Worm (Caenorhabditis elegans) whole organism, dauer: ENCODE results near the gene srj-49.

Source experiments
- unc-62 ChIP-seq: sonication (generic microtip); optimal IDR thresholded peaks from 2 replicates; lab custom pipeline; 2017; ENCODE audit warnings: missing biosample characterization, missing genetic modification reagents, missing genetic modification characterization

The srj-49 gene

DNA sequence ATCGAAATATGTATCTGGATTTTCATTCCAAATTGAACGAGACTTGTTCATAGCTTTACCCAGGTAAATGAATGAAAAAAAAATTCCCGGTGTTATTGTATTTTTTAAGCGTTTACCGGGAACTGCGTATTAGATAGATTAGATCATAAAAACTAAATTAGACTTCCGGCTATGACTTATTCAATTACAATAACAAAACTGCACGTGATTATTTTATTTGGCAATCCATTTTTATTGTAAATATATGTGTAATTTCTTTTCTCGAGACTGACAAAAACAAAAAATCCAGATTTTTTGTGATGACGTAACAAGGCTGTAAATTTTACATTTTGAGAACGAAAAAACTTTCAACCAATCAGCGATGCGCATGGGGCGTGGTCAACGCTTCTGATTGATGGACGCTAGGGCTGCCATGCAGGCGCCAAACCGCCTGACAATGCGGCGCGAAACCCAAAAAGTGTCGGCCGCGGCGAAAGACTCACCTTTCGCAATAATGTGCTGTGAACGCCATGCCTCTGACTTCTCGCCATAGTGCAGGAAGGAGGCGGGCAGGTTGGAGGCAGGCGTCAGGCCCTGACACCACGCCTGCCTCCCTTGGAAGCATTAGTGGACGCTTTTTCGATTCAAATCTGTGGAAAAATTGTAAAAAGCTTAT, 26.4 kb downstream of the srj-49 start, which contains the start of gene srh-36:
srh-36 (minus strand) TSS at position 51 of the 655 bp plus-strand sequence.
- TF ChIP-seq unc-62 (GFP tag; lab: Kevin White, UChicago): no peak

DNA sequence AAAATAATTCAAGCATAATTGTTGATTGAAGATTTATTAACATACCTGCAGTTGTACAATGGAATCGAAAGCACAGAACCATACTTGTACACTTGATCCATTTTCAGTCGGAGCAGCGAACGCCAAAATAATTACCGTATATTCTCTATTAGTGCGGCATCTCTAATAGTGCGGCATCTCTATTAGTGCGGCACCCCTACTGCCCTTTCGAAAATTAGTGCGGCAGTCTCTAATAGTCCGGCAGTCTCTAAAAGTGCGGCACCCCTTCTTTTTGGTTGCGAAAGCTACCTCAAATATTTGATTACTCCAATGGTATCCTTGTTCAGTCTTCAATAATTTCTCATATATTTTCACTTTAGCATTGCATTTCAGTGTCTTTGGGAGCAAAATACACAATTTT, 30.0 kb downstream of the srj-49 start, which contains the start of gene srt-34:
srt-34 (minus strand) TSS at position 101 of the 400 bp plus-strand sequence.
- TF ChIP-seq unc-62 (GFP tag; lab: Kevin White, UChicago): no peak

DNA sequence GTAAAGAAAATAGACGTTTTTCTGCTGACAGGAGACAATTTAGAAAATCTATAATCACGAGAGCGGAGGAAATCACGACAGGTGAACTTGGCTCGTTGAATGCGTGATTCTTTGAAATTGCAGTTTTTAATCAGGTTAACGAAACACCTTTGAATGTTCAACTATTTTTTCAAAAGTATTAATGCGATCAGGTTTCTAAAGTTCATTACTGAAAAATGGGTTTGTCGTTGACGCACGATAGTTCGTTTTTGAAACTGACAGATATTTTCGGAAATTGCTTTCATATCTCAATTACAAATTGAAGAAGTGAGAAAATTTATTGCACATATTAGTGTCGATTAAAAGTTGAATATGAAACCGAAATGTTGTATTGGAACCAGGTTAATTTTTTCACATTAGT, 32.2 kb downstream of the srj-49 start, which contains the start of gene F54E2.5:
F54E2.5 (minus strand) TSS at position 101 of the 400 bp plus-strand sequence.
- TF ChIP-seq unc-62 (GFP tag; lab: Kevin White, UChicago): no peak

DNA sequence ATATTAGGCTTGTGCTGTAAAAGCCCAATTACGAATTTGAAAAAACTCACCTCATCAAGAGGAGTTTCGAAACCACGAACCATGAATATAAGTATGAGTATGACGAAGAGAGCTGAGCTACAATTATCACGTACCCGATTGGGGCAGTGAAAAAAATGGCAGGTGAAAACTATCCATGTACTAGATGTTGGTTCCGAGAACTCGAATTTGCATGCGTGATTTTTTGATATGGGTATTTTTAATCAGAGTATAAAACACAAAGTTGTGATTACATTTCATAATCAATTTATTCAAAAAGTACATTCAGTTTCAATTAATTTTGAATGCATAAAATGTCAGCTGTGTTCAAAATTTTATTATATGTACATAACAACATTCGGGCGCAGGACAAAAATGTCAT, 34.3 kb downstream of the srj-49 start, which contains the start of gene F54E2.9:
F54E2.9 (minus strand) TSS at position 132 of the 400 bp plus-strand sequence.
- no peak for TF ChIP-seq unc-62 (GFP tag; lab: Kevin White, UChicago)

DNA sequence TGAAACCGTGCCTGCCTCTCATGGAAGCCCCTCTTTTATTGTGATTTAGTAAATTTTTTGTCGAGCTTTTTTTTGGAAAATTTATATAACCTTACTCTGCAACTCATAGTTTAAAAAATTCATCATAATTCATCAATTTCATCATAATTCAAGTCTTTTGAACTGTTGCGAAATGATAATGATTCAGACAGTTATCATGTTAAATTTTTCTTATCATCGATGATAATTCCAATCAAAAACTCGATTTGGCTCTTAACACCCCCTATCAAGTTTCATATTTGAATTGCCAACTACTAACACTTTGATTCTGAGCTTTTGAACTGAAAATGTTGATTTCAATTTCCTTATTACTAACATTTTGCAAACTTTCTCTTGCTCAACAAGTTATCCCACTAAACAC, 38.0 kb downstream of the srj-49 start, which contains the start of gene F54E2.1:
F54E2.1 (plus strand) TSS at position 235 of the 400 bp plus-strand sequence.
- no peak for TF ChIP-seq unc-62 (GFP tag; lab: Kevin White, UChicago)

DNA sequence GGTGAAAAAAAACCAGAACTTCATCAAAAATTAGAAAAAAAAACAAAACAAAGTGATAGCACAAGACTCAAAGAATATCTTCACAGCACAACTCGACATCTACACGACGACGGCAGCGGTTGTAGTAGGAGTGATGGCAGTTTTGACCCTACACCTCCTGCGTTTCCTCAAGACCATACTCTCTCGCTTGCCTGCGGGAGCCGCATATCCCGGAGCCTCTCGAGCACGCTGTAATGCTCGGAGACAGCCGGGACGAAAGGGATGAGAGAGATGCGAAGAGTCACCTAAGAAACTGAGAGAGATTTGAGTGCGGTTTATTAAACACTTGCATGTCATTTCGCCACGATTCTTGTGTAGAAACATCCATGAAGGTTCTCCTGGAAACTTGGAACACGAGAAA, 38.7 kb downstream of the srj-49 start:
- no peak for TF ChIP-seq unc-62 (GFP tag; lab: Kevin White, UChicago)

DNA sequence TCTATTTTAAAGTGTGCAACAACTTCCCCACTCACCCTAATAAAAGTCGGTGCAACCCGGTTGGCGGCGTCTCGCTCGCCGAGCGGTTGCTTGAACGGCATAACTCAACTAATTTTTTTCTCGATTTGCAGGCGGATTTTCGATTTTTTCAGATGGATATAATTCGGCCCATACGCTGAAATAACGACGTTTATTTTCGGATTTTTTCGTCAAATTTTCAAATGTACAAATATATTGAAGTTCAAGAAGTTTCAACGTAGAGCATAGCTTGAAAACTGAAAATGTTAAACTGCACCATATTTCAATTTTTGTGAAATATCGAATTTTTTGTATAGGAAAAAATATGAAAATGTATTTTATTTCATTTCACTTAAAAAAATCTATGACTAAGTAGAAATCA, 40.4 kb downstream of the srj-49 start, which contains the start of gene ketn-1:
ketn-1 (minus strand) TSS at position 101 of the 400 bp plus-strand sequence.
- no peak for TF ChIP-seq unc-62 (GFP tag; lab: Kevin White, UChicago)

DNA sequence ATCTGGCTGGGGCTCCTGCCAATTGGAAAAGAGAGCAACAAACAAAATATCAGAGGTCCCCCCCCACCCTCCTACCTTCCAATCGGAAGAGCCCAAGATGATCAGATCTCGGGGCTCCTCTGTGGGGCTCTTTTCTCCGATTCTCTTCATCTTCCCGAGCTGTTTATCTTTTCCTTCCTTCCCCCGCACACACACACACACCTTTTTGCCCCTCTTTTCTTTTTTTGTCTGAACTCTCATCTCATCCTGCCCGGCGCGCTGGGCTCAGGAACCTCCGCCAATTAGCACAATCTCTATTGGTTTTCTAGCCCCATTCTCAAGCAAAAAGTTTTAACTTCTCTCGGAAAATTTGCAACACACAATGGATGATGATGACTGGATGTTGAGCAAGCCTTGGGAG, 44.9 kb downstream of the srj-49 start:
- TF ChIP-seq unc-62 (GFP tag; lab: Kevin White, UChicago): no peak

DNA sequence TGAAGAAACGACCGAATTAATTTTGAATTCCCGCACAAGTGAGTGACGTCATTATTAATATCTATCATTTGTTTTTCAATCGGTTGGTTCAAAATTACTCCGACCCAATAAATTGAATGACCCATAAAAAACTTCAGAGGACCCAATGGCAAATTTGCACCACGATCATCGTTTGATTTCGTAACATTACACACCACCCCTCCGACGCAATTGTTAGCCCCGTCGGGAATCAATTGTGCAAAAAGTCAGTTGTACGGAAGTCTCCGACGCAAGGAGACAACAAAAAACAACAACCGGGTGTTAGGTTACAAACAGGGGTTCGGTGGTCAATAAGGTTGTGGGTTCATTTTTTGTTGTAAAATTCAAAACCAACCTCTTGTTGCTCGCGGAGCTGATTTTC, 46.2 kb downstream of the srj-49 start:
- no peak for TF ChIP-seq unc-62 (GFP tag; lab: Kevin White, UChicago)

DNA sequence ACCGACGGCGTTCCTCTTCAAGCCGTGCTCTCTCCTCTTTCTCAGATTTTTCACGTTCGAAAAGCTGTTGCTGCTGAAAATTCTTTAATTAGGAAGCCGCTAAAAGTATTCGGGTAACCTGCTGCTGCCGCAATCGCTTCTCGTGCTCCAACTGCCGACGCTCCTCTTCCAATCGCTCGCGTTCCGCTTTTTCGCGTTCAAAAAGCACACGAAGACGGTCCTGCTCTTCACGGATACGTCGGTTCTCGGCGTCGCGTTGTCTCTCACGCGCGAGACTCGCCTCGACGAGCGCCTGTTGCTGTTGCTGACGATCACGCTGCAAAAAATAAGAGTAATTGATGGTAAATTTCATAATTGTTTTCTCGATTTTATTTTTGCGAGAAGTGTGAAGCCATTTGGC, 47.5 kb downstream of the srj-49 start:
- no peak for TF ChIP-seq unc-62 (GFP tag; lab: Kevin White, UChicago)

DNA sequence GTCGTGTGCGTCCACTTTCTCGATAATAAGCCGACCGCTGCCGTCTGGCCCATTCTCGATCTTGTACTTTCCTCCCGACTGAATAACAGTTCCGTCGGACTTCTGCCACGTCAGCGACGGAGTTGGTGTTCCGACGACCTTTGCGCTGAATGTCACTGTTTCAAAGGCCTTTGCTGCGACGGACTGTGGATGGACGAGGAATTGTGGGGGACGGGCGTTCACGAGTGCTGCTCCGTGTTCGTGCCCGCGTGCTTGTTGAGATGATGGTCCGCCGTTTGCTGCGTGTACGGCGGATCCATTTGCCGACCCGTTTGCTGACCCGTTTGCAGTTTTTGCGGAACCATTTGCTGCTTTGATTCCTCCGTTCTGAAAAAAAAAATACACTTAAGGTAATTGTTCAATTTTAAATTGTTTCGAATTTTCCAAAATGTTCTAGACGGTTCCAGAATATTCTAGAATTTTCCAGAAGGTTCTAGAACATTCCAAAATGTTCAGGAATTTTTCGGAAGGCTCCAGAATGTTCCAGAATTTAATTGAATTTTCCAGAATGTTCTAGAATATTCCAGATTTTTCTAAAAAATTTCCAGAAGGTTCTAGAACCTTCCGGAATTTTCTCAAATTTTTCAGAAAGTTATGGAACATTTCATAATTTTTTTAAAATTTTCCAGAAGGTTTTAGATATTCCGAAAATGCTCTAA, 48.8 kb downstream of the srj-49 start:
- no peak for TF ChIP-seq unc-62 (GFP tag; lab: Kevin White, UChicago)
